Fruit fly (Drosophila melanogaster): Measurements from ENCODE around the gene Cyp6d5.
A peak's percentile ranks its signal among the peaks of the same experiment; 100 is the strongest.

Gene Cyp6d5

DNA sequence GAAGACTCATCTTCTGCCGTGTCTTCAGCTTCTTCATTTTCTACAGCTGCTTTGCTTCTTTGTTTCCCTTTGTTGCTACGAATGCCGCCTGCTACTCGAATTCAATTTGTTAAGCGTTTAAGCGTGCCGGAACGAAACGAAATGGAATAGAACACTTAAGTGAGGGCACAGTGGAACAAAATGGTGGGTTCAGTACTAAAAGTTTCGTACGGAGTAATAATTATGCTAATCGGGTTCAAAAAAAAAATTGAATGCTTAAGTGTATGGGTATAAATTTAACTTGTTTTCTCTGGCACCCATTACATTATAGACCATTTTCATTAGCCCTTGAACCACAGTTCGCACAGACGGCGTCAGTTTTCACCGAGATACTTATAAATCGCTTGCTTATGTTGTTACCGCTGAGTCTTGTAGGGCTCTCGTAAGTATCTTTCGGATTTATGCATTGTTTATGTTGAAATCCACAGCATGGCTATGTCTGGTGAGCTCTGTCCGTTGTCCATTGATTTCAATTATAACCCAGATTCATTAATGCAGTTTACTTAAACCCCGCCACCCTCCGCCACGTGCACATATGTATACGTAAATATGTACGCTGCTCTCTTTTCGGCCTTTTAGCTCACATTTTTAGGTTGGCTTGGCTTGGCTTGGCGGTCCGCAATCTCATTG lies 16.4 kb upstream of the Cyp6d5 start (continued):
- TF ChIP-seq Stat92E (GFP tag; optimal IDR thresholded peaks at IDR 0.05) (peak in 1 of 3 experiments; percentile 21), repo (GFP tag; optimal IDR thresholded peaks at IDR 0.05) (peak; percentile 91), CG43689 (GFP tag; IDR thresholded peaks at IDR 0.05) (peak; percentile 83), Deaf1 (tag; optimal IDR thresholded peaks at IDR 0.05) (peak; percentile 66), pzg (GFP tag; optimal IDR thresholded peaks at IDR 0.05) (peak; percentile 17), D (optimal IDR thresholded peaks at IDR 0.05) (no peak), D (GFP tag; optimal IDR thresholded peaks at IDR 0.05) (peak; percentile 96), CG11695 (GFP tag; IDR thresholded peaks at IDR 0.05) (peak; percentile 97), CG17186 (GFP tag; optimal IDR thresholded peaks at IDR 0.05) (peak; percentile 83), slbo (GFP tag; IDR thresholded peaks at IDR 0.05) (peak; percentile 89), CG12155 (GFP tag; optimal IDR thresholded peaks at IDR 0.05) (peak; percentile 61), onecut (GFP tag; IDR thresholded peaks at IDR 0.05) (peak; percentile 90), run (tag; optimal IDR thresholded peaks at IDR 0.05) (peak; percentile 50), Atf3 (GFP tag; optimal IDR thresholded peaks at IDR 0.05) (peak; percentile 75), CG9797 (GFP tag; optimal IDR thresholded peaks at IDR 0.05) (peak; percentile 25), TFAM (GFP tag; optimal IDR thresholded peaks at IDR 0.05) (peak; percentile 85), Lpt (GFP tag; optimal IDR thresholded peaks at IDR 0.05) (no peak), CTCF (GFP tag; optimal IDR thresholded peaks at IDR 0.05) (peak; percentile 60), HmgZ (tag; optimal IDR thresholded peaks at IDR 0.05) (peak; percentile 72), Oaz (GFP tag; IDR thresholded peaks at IDR 0.05) (peak; percentile 81), Chrac-16 (GFP tag; optimal IDR thresholded peaks at IDR 0.05) (peak; percentile 78), CG7745 (tag; optimal IDR thresholded peaks at IDR 0.05) (no peak), twi (tag; optimal IDR thresholded peaks at IDR 0.05) (peak; percentile 27), CG10543 (GFP tag; optimal IDR thresholded peaks at IDR 0.05) (peak; percentile 79), nerfin-1 (tag; optimal IDR thresholded peaks at IDR 0.05) (peak; percentile 85), gt (GFP tag; IDR thresholded peaks at IDR 0.05) (peak; percentile 87), pita (GFP tag; optimal IDR thresholded peaks at IDR 0.05) (no peak), CG32767 (GFP tag; IDR thresholded peaks at IDR 0.05) (peak; percentile 87), pfk (GFP tag; optimal IDR thresholded peaks at IDR 0.05) (peak; percentile 97), crol (GFP tag; IDR thresholded peaks at IDR 0.05) (peak; percentile 65), sens (GFP tag) (peak; percentile 98), emc (GFP tag; optimal IDR thresholded peaks at IDR 0.05) (peak; percentile 67), ewg (GFP tag; optimal IDR thresholded peaks at IDR 0.05) (peak; percentile 63), Hmr (GFP tag; optimal IDR thresholded peaks at IDR 0.05) (peak; percentile 72), CHES-1-like (GFP tag; optimal IDR thresholded peaks at IDR 0.05) (peak; percentile 60), CG8388 (GFP tag; optimal IDR thresholded peaks at IDR 0.05) (peak; percentile 62), kni (GFP tag; optimal IDR thresholded peaks at IDR 0.05) (peak; percentile 72), phol (tag; optimal IDR thresholded peaks at IDR 0.05) (peak; percentile 90), corto (GFP tag; optimal IDR thresholded peaks at IDR 0.05) (peak; percentile 56), CG34224 (GFP tag; IDR thresholded peaks at IDR 0.05; ENCODE audit: partially characterized antibody) (no peak), CG11560 (tag; IDR thresholded peaks at IDR 0.05) (peak; percentile 80), CG30403 (GFP tag; optimal IDR thresholded peaks at IDR 0.05) (peak; percentile 78), ci (GFP tag; IDR thresholded peaks at IDR 0.05) (peak; percentile 95), CG10274 (GFP tag; optimal IDR thresholded peaks at IDR 0.05) (peak; percentile 79), ato (GFP tag; IDR thresholded peaks at IDR 0.05; ENCODE audit: partially characterized antibody) (peak; percentile 18; the same call in 1 of the 2 replicates), CG16813 (GFP tag; IDR thresholded peaks at IDR 0.05; ENCODE audit: partially characterized antibody) (peak; percentile 56), CG4404 (GFP tag; IDR thresholded peaks at IDR 0.05) (peak; percentile 94), CG3163 (GFP tag; optimal IDR thresholded peaks at IDR 0.05) (peak; percentile 26), CG31441 (GFP tag; IDR thresholded peaks at IDR 0.05) (peak; percentile 91), fu2 (GFP tag; optimal IDR thresholded peaks at IDR 0.05) (no peak), lmd (GFP tag; IDR thresholded peaks at IDR 0.05) (peak; percentile 97)

Measured in whole organism, embryonic.